Worm (Caenorhabditis elegans) whole organism, young adult: ENCODE measurements around the gene F11E6.4.

Source experiments
- B0019.2 ChIP-seq: fragments of 200-800 bp; sonication (Bioruptor generic); conservative IDR thresholded peaks from 2 replicates; pipeline ENCODE4 v1.3.6; 2022; ENCODE audit warnings: missing genetic modification reagents, missing genetic modification characterization, missing compliant biosample characterization
- B0035.1 ChIP-seq: sonication (generic microtip); optimal IDR thresholded peaks from 2 replicates; lab custom pipeline; 2016; ENCODE audit warnings: missing genetic modification characterization, mild to moderate bottlenecking, missing compliant biosample characterization, missing genotype, missing genetic modification reagents
- C06A6.2 ChIP-seq: fragments of 200-800 bp; sonication (Bioruptor generic); conservative IDR thresholded peaks from 2 replicates; pipeline ENCODE4 v1.3.6; 2022; ENCODE audit warnings: missing genetic modification characterization, missing compliant biosample characterization
- F10E7.11 ChIP-seq: sonication (generic microtip); optimal IDR thresholded peaks from 2 replicates; lab custom pipeline; 2017; ENCODE audit warnings: mild to moderate bottlenecking, missing genetic modification characterization, moderate library complexity, missing compliant biosample characterization
- F37B4.10 ChIP-seq: fragments of 200-800 bp; sonication (Bioruptor generic); IDR thresholded peaks from 2 replicates; pipeline ENCODE4 v1.3.6; 2022; ENCODE audit warnings: missing genetic modification characterization, missing compliant biosample characterization
- T07F8.4 ChIP-seq: sonication (generic microtip); optimal IDR thresholded peaks from 2 replicates; lab custom pipeline; 2016; ENCODE audit warnings: mild to moderate bottlenecking, missing genetic modification characterization, moderate library complexity, missing compliant biosample characterization
- Y53F4B.3 ChIP-seq: fragments of 200-800 bp; sonication (Bioruptor generic); IDR thresholded peaks from 2 replicates; pipeline ENCODE4 v1.3.6; 2022; ENCODE audit warnings: missing genetic modification reagents, missing genetic modification characterization, missing compliant biosample characterization
- Y53G8AR.9 ChIP-seq: fragments of 200-800 bp; sonication (Bioruptor generic); conservative IDR thresholded peaks from 2 replicates; pipeline ENCODE4 v1.3.6; 2022; ENCODE audit warnings: missing genetic modification reagents, missing genetic modification characterization, missing compliant biosample characterization
- Y56A3A.18 ChIP-seq: fragments of 200-800 bp; sonication (Bioruptor generic); IDR thresholded peaks from 2 replicates; pipeline ENCODE4 v1.3.6; 2022; ENCODE audit warnings: missing genetic modification reagents, missing genetic modification characterization, missing compliant biosample characterization
- Y79H2A.3 ChIP-seq: fragments of 200-800 bp; sonication (Bioruptor generic); conservative IDR thresholded peaks from 2 replicates; pipeline ENCODE4 v1.3.6; 2022; ENCODE audit warnings: missing genetic modification reagents, missing genetic modification characterization, missing compliant biosample characterization
- ZK185.1 ChIP-seq: sonication (generic microtip); optimal IDR thresholded peaks from 2 replicates; lab custom pipeline; 2016; ENCODE audit warnings: mild to moderate bottlenecking, missing genetic modification characterization, missing compliant biosample characterization; ENCODE audit not compliant: poor library complexity, severe bottlenecking
- ama-1 ChIP-seq, 3 experiments: fragments of 150-350 bp in 1 of 3; sonication (generic microtip) in 2 of 3; optimal IDR thresholded peaks; 2 replicates each; lab custom pipeline; 2014 to 2018; ENCODE audit warnings: missing biosample characterization in 2 of 3, missing genetic modification characterization in 2 of 3, missing genetic modification reagents in 2 of 3
- attf-3 ChIP-seq: fragments of 200-800 bp; sonication (Bioruptor generic); conservative IDR thresholded peaks from 2 replicates; pipeline ENCODE4 v1.3.6; 2022; ENCODE audit warnings: missing genetic modification reagents, missing genetic modification characterization, missing compliant biosample characterization
- cebp-2 ChIP-seq: fragments of 200-800 bp; sonication (Bioruptor generic); IDR thresholded peaks from 2 replicates; pipeline ENCODE4 v1.3.6; 2022; ENCODE audit warnings: missing genetic modification characterization, missing compliant biosample characterization
- die-1 ChIP-seq: sonication (generic microtip); optimal IDR thresholded peaks from 2 replicates; lab custom pipeline; 2016; ENCODE audit warnings: missing genotype, mild to moderate bottlenecking, missing genetic modification characterization, missing compliant biosample characterization
- efl-1 ChIP-seq: fragments of 150-350 bp; optimal IDR thresholded peaks from 2 replicates; lab custom pipeline; 2014; ENCODE audit warnings: missing biosample characterization, missing genetic modification reagents, missing genetic modification characterization
- egl-18 ChIP-seq: fragments of 200-800 bp; sonication (Bioruptor generic); IDR thresholded peaks from 2 replicates; pipeline ENCODE4 v1.3.6; 2022; ENCODE audit warnings: missing genetic modification reagents, missing genetic modification characterization, missing compliant biosample characterization
- egrh-3 ChIP-seq: fragments of 200-800 bp; sonication (Bioruptor generic); IDR thresholded peaks from 2 replicates; pipeline ENCODE4 v1.3.6; 2022; ENCODE audit warnings: missing genetic modification reagents, missing genetic modification characterization, missing compliant biosample characterization
- ets-4 ChIP-seq: fragments of 200-800 bp; sonication (Bioruptor generic); optimal IDR thresholded peaks from 2 replicates; lab custom pipeline; 2018; ENCODE audit warnings: mild to moderate bottlenecking, missing genetic modification characterization, missing compliant biosample characterization
- gei-17 ChIP-seq: fragments of 200-800 bp; sonication (Bioruptor generic); optimal IDR thresholded peaks from 2 replicates; lab custom pipeline; 2018; ENCODE audit warnings: mild to moderate bottlenecking, missing genetic modification characterization, missing compliant biosample characterization
- hlh-12 ChIP-seq: sonication (generic microtip); optimal IDR thresholded peaks from 2 replicates; lab custom pipeline; 2016; ENCODE audit warnings: missing genetic modification characterization, missing compliant biosample characterization
- hmg-20 ChIP-seq: fragments of 200-800 bp; sonication (Bioruptor generic); IDR thresholded peaks from 2 replicates; pipeline ENCODE4 v1.3.6; 2022; ENCODE audit warnings: missing genetic modification reagents, missing genetic modification characterization, missing compliant biosample characterization
- hrde-1 ChIP-seq: sonication (generic microtip); optimal IDR thresholded peaks from 2 replicates; lab custom pipeline; 2016; ENCODE audit warnings: missing genetic modification characterization, mild to moderate bottlenecking, missing compliant biosample characterization, moderate library complexity, missing genotype, missing genetic modification reagents, borderline replicate concordance
- let-526 ChIP-seq: fragments of 200-800 bp; sonication (Bioruptor generic); IDR thresholded peaks from 2 replicates; pipeline ENCODE4 v1.3.6; 2022; ENCODE audit warnings: missing genetic modification reagents, missing genetic modification characterization, missing compliant biosample characterization
- let-607 ChIP-seq, 2 experiments: fragments of 200-800 bp in 1 of 2; sonication (Bioruptor generic) in 1 of 2; sonication (generic microtip) in 1 of 2; optimal IDR thresholded peaks; 2 replicates each; lab custom pipeline; 2016 to 2018; ENCODE audit warnings: mild to moderate bottlenecking in 2 of 2, missing compliant biosample characterization in 2 of 2, missing genetic modification characterization in 2 of 2, moderate library complexity in 2 of 2, missing genotype in 1 of 2
- lin-35 ChIP-seq, 3 experiments: fragments of 150-350 bp in 2 of 3; sonication (generic microtip) in 1 of 3; optimal IDR thresholded peaks; 2 replicates each; lab custom pipeline; 2014 to 2018; ENCODE audit warnings: missing biosample characterization in 3 of 3, missing genetic modification characterization in 3 of 3, missing genetic modification reagents in 3 of 3
- lin-40 ChIP-seq: sonication (generic microtip); optimal IDR thresholded peaks from 2 replicates; lab custom pipeline; 2016; ENCODE audit warnings: missing genetic modification characterization, mild to moderate bottlenecking, missing compliant biosample characterization, missing genotype, missing genetic modification reagents
- lir-1 ChIP-seq: fragments of 200-800 bp; sonication (Bioruptor generic); conservative IDR thresholded peaks from 2 replicates; pipeline ENCODE4 v1.3.6; 2022; ENCODE audit warnings: missing genetic modification reagents, missing genetic modification characterization, missing compliant biosample characterization
- madf-10 ChIP-seq: sonication (generic microtip); optimal IDR thresholded peaks from 2 replicates; lab custom pipeline; 2016; ENCODE audit warnings: mild to moderate bottlenecking, missing genetic modification characterization, missing compliant biosample characterization
- mcd-1 ChIP-seq: fragments of 200-800 bp; sonication (Bioruptor generic); IDR thresholded peaks from 2 replicates; pipeline ENCODE4 v1.3.6; 2022; ENCODE audit warnings: missing genetic modification reagents, missing genetic modification characterization, missing compliant biosample characterization
- mes-4 ChIP-seq: sonication (generic microtip); optimal IDR thresholded peaks from 2 replicates; lab custom pipeline; 2016; ENCODE audit warnings: missing genotype, missing genetic modification characterization, missing compliant biosample characterization
- nfya-2 ChIP-seq: fragments of 200-800 bp; sonication (Bioruptor generic); IDR thresholded peaks from 2 replicates; pipeline ENCODE4 v1.3.6; 2022; ENCODE audit warnings: missing genetic modification reagents, missing genetic modification characterization, missing compliant biosample characterization
- nfyb-1 ChIP-seq: fragments of 200-800 bp; sonication (Bioruptor generic); IDR thresholded peaks from 2 replicates; pipeline ENCODE4 v1.3.6; 2022; ENCODE audit warnings: missing genetic modification reagents, missing genetic modification characterization, missing compliant biosample characterization
- nhr-120 ChIP-seq: fragments of 200-800 bp; sonication (Bioruptor generic); IDR thresholded peaks from 2 replicates; pipeline ENCODE4 v1.3.6; 2022; ENCODE audit warnings: missing genetic modification characterization, missing compliant biosample characterization
- nhr-27 ChIP-seq: fragments of 200-800 bp; sonication (Bioruptor generic); optimal IDR thresholded peaks from 2 replicates; lab custom pipeline; 2018; ENCODE audit warnings: mild to moderate bottlenecking, missing genetic modification characterization, moderate library complexity, missing compliant biosample characterization
- nhr-80 ChIP-seq: sonication (generic microtip); optimal IDR thresholded peaks from 2 replicates; lab custom pipeline; 2016; ENCODE audit warnings: missing genetic modification characterization, missing compliant biosample characterization
- rec-8 ChIP-seq, 2 experiments: sonication (generic microtip); optimal IDR thresholded peaks; 2 replicates each; lab custom pipeline; 2016; ENCODE audit warnings: mild to moderate bottlenecking in 2 of 2, missing genetic modification characterization in 2 of 2, missing genetic modification reagents in 2 of 2, missing genotype in 2 of 2, missing biosample characterization in 1 of 2, missing compliant biosample characterization in 1 of 2, moderate library complexity in 1 of 2
- snpc-1.1 ChIP-seq: sonication (generic microtip); optimal IDR thresholded peaks from 2 replicates; lab custom pipeline; 2017; ENCODE audit warnings: missing genetic modification characterization, mild to moderate bottlenecking, missing compliant biosample characterization, antibody characterized with exemption, moderate library complexity, missing genotype, missing genetic modification reagents; ENCODE audit not compliant: insufficient read depth
- snpc-4 ChIP-seq, 5 experiments: fragments of 150-350 bp in 1 of 5; sonication (generic microtip) in 4 of 5; optimal IDR thresholded peaks; 2 replicates each; lab custom pipeline; 2014 to 2018; ENCODE audit warnings: missing genetic modification characterization in 5 of 5, missing biosample characterization in 3 of 5, antibody characterized with exemption in 2 of 5, mild to moderate bottlenecking in 2 of 5, missing compliant biosample characterization in 2 of 5, missing genotype in 2 of 5, moderate library complexity in 2 of 5, missing genetic modification reagents in 1 of 5
- xnd-1 ChIP-seq: sonication (generic microtip); optimal IDR thresholded peaks from 2 replicates; lab custom pipeline; 2016; ENCODE audit warnings: missing genotype, missing genetic modification reagents, missing genetic modification characterization, missing compliant biosample characterization
- ztf-25 ChIP-seq: fragments of 200-800 bp; sonication (Bioruptor generic); IDR thresholded peaks from 2 replicates; pipeline ENCODE4 v1.3.6; 2022; ENCODE audit warnings: missing genetic modification reagents, missing genetic modification characterization, missing compliant biosample characterization
- ztf-3 ChIP-seq: fragments of 200-800 bp; sonication (Bioruptor generic); optimal IDR thresholded peaks from 2 replicates; lab custom pipeline; 2018; ENCODE audit warnings: mild to moderate bottlenecking, missing genetic modification characterization, missing compliant biosample characterization

Gene F11E6.4

DNA sequence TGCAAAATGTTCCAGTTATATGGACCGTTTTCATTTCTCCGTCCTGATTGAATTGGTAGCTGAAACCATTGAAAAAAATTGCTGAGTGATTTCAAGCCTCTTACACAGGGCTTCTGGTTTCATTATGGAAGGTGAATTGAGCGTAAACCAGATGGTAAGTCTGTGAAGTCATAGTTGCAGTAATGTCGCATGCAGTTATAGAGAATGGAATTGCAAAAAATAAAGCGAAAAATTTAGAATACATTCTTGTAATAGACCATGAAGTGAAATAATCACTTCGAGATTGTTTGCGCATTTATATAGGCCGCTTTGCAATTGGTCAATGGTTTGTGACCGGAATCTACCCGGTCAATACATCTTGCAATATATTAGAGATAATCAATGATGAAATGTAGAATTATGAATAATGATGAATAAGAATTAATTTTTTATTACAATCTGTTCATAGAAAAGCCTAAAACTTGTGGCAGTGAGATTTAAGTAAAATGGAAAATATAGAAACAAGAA is at the start of gene F11E6.4:
F11E6.4 (minus strand) TSS at position 259 of the 507 bp plus-strand sequence.
- TF ChIP-seq lir-1 (GFP tag; lab: Robert Waterston, UW) (no peak), ZK185.1 (peak; percentile 0), gei-17 (GFP tag; lab: Kevin White, UChicago) (peak; percentile 7), nfyb-1 (GFP tag; lab: Robert Waterston, UW) (peak; percentile 37; the same call in 1 of the 2 replicates), F37B4.10 (GFP tag; lab: Robert Waterston, UW) (no peak), nfya-2 (GFP tag; lab: Robert Waterston, UW) (no peak), attf-3 (GFP tag; lab: Robert Waterston, UW) (no peak), B0035.1 (peak; percentile 11), B0019.2 (GFP tag; lab: Robert Waterston, UW) (no peak), ama-1 (optimal IDR thresholded peaks at IDR 0.05; lab: Kevin White, UChicago) (peak; percentile 35), ama-1 (GFP tag; optimal IDR thresholded peaks at IDR 0.05; lab: Kevin White, UChicago) (no peak)

DNA sequence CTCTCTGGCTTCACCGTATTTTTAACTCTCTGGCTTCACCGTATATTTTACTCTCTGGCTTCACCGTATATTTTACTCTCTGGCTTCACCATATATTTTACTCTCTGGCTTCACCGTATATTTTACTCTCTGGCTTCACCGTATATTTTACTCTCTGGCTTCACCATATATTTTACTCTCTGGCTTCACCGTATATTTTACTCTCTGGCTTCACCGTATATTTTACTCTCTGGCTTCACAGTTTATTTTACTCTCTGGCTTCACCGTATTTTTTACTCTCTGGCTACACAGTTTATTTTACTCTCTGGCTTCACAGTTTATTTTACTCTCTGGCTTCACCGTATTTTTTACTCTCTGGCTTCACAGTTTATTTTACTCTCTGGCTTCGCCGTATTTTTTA is 22.6 kb upstream of the F11E6.4 start:
- peak; percentile 92 for TF ChIP-seq egrh-3 (GFP tag; lab: Robert Waterston, UW)
- peak; percentile 69; the same call in 1 of the 2 replicates for TF ChIP-seq Y53F4B.3 (GFP tag; lab: Robert Waterston, UW)
- TF ChIP-seq, all 124 proteins: peak for 2; not testable (repeated sequence) for 122

DNA sequence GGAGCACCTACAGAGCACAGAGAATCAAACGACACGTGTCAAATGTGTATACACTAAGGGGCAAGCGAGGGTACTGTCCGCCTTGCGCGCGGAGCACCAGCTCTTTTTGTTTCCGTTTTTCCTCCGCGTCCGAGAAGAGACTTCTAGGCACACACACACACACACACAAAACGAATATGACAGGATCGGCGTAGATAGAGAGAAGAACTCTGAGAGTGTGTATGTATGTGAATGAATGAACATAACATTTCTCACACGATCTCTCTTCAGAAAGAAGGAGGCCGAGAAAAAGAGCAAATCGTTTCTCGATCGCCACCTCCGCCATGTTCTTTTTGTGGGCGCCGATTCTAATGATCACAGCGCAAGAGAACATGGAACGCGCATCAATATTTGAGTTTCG is 20.5 kb upstream of the F11E6.4 start, which contains the start of gene nas-6:
nas-6 (minus strand) TSS at position 101 of the 400 bp plus-strand sequence.
- TF ChIP-seq C06A6.2 (GFP tag; lab: Robert Waterston, UW) (no peak), let-526 (GFP tag; lab: Robert Waterston, UW) (no peak), ztf-25 (GFP tag; lab: Robert Waterston, UW) (no peak), madf-10 (tag; lab: Kevin White, UChicago) (no peak), Y53G8AR.9 (GFP tag; lab: Robert Waterston, UW) (no peak), egl-18 (GFP tag; lab: Robert Waterston, UW) (no peak), lin-35 (GFP tag; optimal IDR thresholded peaks at IDR 0.05; lab: Kevin White, UChicago) (no peak), cebp-2 (GFP tag; lab: Robert Waterston, UW) (no peak), nhr-120 (no peak), nhr-27 (tag; lab: Kevin White, UChicago) (no peak), lin-40 (tag; lab: Kevin White, UChicago) (no peak), Y56A3A.18 (GFP tag; lab: Robert Waterston, UW) (no peak), T07F8.4 (tag; lab: Kevin White, UChicago) (no peak), snpc-4 (GFP tag; optimal IDR thresholded peaks at IDR 0.05; lab: Kevin White, UChicago) (no peak), snpc-4 (tag; optimal IDR thresholded peaks at IDR 0.05; lab: Kevin White, UChicago) (no peak), Y79H2A.3 (GFP tag; lab: Robert Waterston, UW) (no peak), xnd-1 (tag; lab: Kevin White, UChicago) (no peak), hrde-1 (tag; lab: Kevin White, UChicago) (no peak), hmg-20 (GFP tag; lab: Robert Waterston, UW) (no peak), mes-4 (tag; lab: Kevin White, UChicago) (no peak)

DNA sequence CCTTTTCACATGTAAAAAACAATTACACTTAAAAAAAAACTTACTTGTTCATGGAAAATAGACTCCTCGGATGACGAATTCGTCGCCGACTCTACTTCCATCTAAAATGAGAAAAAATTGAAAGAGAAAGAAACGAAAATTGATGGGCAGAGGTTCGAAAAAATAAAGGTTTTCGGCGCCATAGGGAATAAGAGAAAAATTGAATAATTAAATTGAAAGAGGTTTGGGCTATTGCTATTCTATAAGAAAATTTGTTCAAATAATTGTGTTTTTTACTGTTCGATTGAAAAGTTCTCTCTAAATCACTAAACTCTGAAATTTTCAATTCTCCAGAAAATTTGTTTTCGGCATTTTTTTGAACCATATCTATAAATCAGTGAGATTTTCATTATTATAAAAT is 13.1 kb upstream of the F11E6.4 start, which contains the start of gene rabr-2:
rabr-2 (minus strand) TSS at position 101 of the 400 bp plus-strand sequence.
- TF ChIP-seq B0035.1 (no peak), efl-1 (GFP tag; lab: Kevin White, UChicago) (no peak), nhr-80 (no peak), die-1 (no peak), hlh-12 (no peak), snpc-1.1 (tag; lab: Kevin White, UChicago) (no peak), egrh-3 (GFP tag; lab: Robert Waterston, UW) (no peak), B0019.2 (GFP tag; lab: Robert Waterston, UW) (no peak), let-607 (tag; optimal IDR thresholded peaks at IDR 0.05; lab: Kevin White, UChicago) (no peak), F10E7.11 (no peak), mcd-1 (GFP tag; lab: Robert Waterston, UW) (no peak), rec-8 (tag; optimal IDR thresholded peaks at IDR 0.05; lab: Kevin White, UChicago) (no peak), ets-4 (no peak), ztf-3 (no peak), nfya-2 (GFP tag; lab: Robert Waterston, UW) (no peak)
